Worm (Caenorhabditis elegans): ENCODE data around the gene C49A9.5.

The C49A9.5 gene

DNA sequence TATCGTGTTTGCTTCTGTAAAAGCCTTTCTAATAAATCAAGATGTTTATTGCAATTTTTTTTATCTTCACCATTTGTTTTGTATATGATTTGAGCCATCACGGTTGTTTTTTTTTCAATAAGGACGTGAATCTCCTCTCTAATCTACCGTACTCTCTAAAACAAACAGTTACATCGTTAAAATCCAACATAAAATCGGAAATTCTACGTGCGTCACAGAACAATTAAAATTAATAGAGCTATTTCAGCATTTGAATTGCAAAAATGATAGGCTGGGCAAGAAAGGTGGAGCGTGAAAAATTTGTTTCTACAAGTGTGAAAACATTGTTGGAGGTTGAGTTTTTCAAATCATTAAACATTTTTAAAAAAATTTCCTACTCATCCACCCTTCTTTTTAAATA, at the start of gene C49A9.5:
Gene C49A9.5, plus strand, starts transcription at position 271 of the 400 bp plus-strand sequence.
- TF ChIP-seq nhr-43 (tag; optimal IDR thresholded peaks at IDR 0.05; ENCODE audit: poor library complexity, severe bottlenecking) (no peak), ZK546.5 (tag; optimal IDR thresholded peaks at IDR 0.05) (no peak), nhr-25 (tag; optimal IDR thresholded peaks at IDR 0.05) (no peak), ztf-11 (tag; optimal IDR thresholded peaks at IDR 0.05) (no peak), elt-2 (tag; optimal IDR thresholded peaks at IDR 0.05) (peak; percentile 37)

DNA sequence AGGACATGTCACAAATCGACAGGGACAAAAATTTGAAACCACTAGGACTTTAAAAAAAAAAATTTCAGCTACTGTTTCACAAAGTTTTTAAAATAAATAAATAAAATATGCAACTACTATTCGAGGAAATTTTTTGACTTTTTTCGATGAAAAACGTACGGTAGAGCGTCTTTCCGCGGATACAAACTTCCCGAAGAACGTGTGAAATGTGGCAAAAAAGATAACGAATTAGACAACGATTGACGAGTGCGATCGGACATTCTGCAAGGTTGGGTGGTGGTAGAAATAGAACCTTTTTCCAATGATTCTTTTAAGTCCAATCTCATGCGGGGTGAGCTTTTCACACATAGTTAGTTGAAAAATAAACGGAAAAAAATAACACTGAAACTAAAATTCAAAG, 47.7 kb upstream of the C49A9.5 start:
- TF ChIP-seq aly-2 (tag; optimal IDR thresholded peaks at IDR 0.05) (no peak), hmg-11 (tag; optimal IDR thresholded peaks at IDR 0.05) (no peak), ceh-9 (tag; optimal IDR thresholded peaks at IDR 0.05) (no peak)

DNA sequence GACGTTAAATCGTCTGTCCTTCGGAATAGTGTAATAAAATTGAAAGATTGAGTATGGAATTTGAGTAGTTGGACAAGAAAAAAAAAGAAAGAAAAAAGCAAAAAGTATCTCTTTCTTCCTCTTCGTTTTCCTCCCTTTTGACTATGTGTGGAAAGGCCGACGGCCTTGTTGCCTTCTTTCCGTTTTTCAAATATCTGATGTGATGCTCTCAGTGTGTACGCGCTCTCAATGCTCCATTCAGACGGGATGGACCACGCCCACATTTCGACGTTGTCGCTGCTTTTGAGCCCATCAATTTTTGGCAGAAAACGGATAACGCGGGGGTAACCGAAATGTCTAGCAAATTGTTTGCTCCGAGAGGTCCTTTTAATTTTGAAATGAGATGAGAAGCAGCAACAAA, 40.5 kb upstream of the C49A9.5 start:
- TF ChIP-seq ceh-9 (tag; optimal IDR thresholded peaks at IDR 0.05), result no peak
- TF ChIP-seq elt-3 (tag; optimal IDR thresholded peaks at IDR 0.05), result no peak
- TF ChIP-seq pha-4 (tag; optimal IDR thresholded peaks at IDR 0.05), result no peak
- TF ChIP-seq lin-15B (tag; optimal IDR thresholded peaks at IDR 0.05), result no peak
- TF ChIP-seq egl-5 (tag; optimal IDR thresholded peaks at IDR 0.05), result no peak
- TF ChIP-seq fkh-10 (GFP tag; optimal IDR thresholded peaks at IDR 0.05), result peak; percentile 9
- no peak for TF ChIP-seq unc-62 (GFP tag; optimal IDR thresholded peaks at IDR 0.05)

DNA sequence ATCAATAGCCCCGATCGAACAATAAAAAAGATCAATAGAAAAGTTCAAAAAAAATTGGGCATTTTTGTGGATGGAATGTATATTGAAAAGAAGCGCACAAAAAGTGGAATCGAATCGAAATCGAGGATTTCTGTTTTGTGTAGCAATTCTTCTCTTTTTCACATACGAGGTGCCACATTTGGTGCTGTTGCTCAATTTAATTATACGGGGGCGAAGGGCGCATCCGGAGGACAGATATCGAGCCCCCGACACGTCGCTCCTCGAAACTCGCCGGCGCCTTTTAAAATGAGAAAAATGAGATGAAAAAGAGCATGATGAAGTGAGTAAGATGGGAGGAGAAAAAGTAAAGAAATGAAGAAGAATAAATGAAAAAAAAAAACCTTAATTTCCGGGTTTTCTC, 36.1 kb upstream of the C49A9.5 start:
- TF ChIP-seq fos-1 (tag; optimal IDR thresholded peaks at IDR 0.05), result no peak
- no peak for TF ChIP-seq nhr-237 (tag; optimal IDR thresholded peaks at IDR 0.05)
- TF ChIP-seq egl-27 (tag; optimal IDR thresholded peaks at IDR 0.05), result no peak
- no peak for TF ChIP-seq nhr-77 (tag; optimal IDR thresholded peaks at IDR 0.05)
- no peak for TF ChIP-seq lsy-12 (tag; optimal IDR thresholded peaks at IDR 0.05)
- TF ChIP-seq mml-1 (tag; optimal IDR thresholded peaks at IDR 0.05), result no peak
- no peak for TF ChIP-seq ztf-11 (tag; optimal IDR thresholded peaks at IDR 0.05)
- no peak for TF ChIP-seq R02D3.7 (tag; optimal IDR thresholded peaks at IDR 0.05)
- no peak for TF ChIP-seq nhr-11 (tag; optimal IDR thresholded peaks at IDR 0.05)
- no peak for TF ChIP-seq pqm-1 (tag; optimal IDR thresholded peaks at IDR 0.05)
- TF ChIP-seq ceh-82 (tag; optimal IDR thresholded peaks at IDR 0.05), result no peak
- no peak for TF ChIP-seq hmg-11 (tag; optimal IDR thresholded peaks at IDR 0.05)
- no peak for TF ChIP-seq pha-4 (tag; optimal IDR thresholded peaks at IDR 0.05)
- TF ChIP-seq nhr-43 (tag; optimal IDR thresholded peaks at IDR 0.05; ENCODE audit: poor library complexity, severe bottlenecking), result no peak
- TF ChIP-seq nhr-23 (tag; optimal IDR thresholded peaks at IDR 0.05), result no peak
- TF ChIP-seq ama-1 (optimal IDR thresholded peaks at IDR 0.05), result no peak

DNA sequence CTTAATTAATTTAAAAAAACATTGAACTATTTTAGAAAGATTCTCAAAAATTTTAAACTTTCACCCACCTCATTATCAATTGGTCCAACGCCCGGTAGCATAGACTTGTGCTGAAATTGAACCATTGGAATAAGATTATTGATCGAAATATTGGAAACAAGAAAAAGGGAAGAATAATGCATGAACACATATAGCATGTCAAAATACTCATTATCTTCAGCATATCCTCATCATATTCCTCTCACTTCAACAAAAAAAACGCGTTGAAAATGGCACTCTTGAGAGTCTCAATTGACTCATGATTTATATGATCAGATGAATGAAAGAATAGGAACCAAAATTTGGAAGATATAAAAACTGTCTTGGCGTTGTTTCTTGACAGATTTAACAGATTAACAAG, 29.7 kb upstream of the C49A9.5 start, which contains the start of gene unc-77:
Gene unc-77, minus strand, starts transcription at position 101 of the 400 bp plus-strand sequence.
- TF ChIP-seq nfya-1 (tag; optimal IDR thresholded peaks at IDR 0.05; ENCODE audit: insufficient read depth) (no peak), nhr-12 (tag; optimal IDR thresholded peaks at IDR 0.05) (no peak), ztf-11 (tag; optimal IDR thresholded peaks at IDR 0.05) (no peak), ceh-16 (tag; optimal IDR thresholded peaks at IDR 0.05) (no peak), ceh-9 (tag; optimal IDR thresholded peaks at IDR 0.05) (no peak), elt-1 (tag; optimal IDR thresholded peaks at IDR 0.05) (no peak), jun-1 (tag; optimal IDR thresholded peaks at IDR 0.05) (no peak), nhr-23 (tag; optimal IDR thresholded peaks at IDR 0.05) (no peak), snpc-4 (tag; optimal IDR thresholded peaks at IDR 0.05) (no peak), ceh-28 (tag; optimal IDR thresholded peaks at IDR 0.05) (no peak), sea-2 (GFP tag; optimal IDR thresholded peaks at IDR 0.05) (no peak), mdl-1 (tag; optimal IDR thresholded peaks at IDR 0.05) (no peak), unc-39 (tag; optimal IDR thresholded peaks at IDR 0.05) (no peak), nhr-76 (tag; optimal IDR thresholded peaks at IDR 0.05) (no peak), fkh-10 (GFP tag; optimal IDR thresholded peaks at IDR 0.05) (no peak), eor-1 (tag; optimal IDR thresholded peaks at IDR 0.05) (no peak), nhr-77 (tag; optimal IDR thresholded peaks at IDR 0.05) (no peak)
